Worm (Caenorhabditis elegans) whole organism, young adult: ENCODE data around the gene F36H1.12.

Source experiments
- B0035.1 ChIP-seq: sonication (generic microtip); optimal IDR thresholded peaks from 2 replicates; lab custom pipeline; 2016; ENCODE audit warnings: missing genetic modification characterization, mild to moderate bottlenecking, missing compliant biosample characterization, missing genotype, missing genetic modification reagents
- F39B2.1 ChIP-seq: fragments of 200-800 bp; sonication (Bioruptor generic); IDR thresholded peaks from 2 replicates; pipeline ENCODE4 v1.3.6; 2022; ENCODE audit warnings: missing genetic modification reagents, missing genetic modification characterization, missing compliant biosample characterization
- F49E8.2 ChIP-seq: sonication (generic microtip); optimal IDR thresholded peaks from 3 replicates; lab custom pipeline; 2017; ENCODE audit warnings: missing genetic modification characterization, mild to moderate bottlenecking, missing compliant biosample characterization, antibody characterized with exemption, moderate library complexity; ENCODE audit not compliant: insufficient read depth
- F52B5.7 ChIP-seq: sonication (generic microtip); optimal IDR thresholded peaks from 2 replicates; lab custom pipeline; 2016; ENCODE audit warnings: mild to moderate bottlenecking, missing genetic modification characterization, missing compliant biosample characterization
- F55B11.4 ChIP-seq: sonication (generic microtip); optimal IDR thresholded peaks from 2 replicates; lab custom pipeline; 2016; ENCODE audit warnings: missing compliant biosample characterization, missing genetic modification characterization, borderline replicate concordance; ENCODE audit not compliant: insufficient read depth
- T26A5.8 ChIP-seq: sonication (generic microtip); optimal IDR thresholded peaks from 2 replicates; lab custom pipeline; 2016; ENCODE audit warnings: missing genetic modification characterization, missing compliant biosample characterization
- Y53F4B.3 ChIP-seq: fragments of 200-800 bp; sonication (Bioruptor generic); IDR thresholded peaks from 2 replicates; pipeline ENCODE4 v1.3.6; 2022; ENCODE audit warnings: missing genetic modification reagents, missing genetic modification characterization, missing compliant biosample characterization
- Y53G8AR.9 ChIP-seq: fragments of 200-800 bp; sonication (Bioruptor generic); conservative IDR thresholded peaks from 2 replicates; pipeline ENCODE4 v1.3.6; 2022; ENCODE audit warnings: missing genetic modification reagents, missing genetic modification characterization, missing compliant biosample characterization
- Y67H2A.10 ChIP-seq: fragments of 200-800 bp; sonication (Bioruptor generic); conservative IDR thresholded peaks from 2 replicates; pipeline ENCODE4 v1.3.6; 2022; ENCODE audit warnings: missing genetic modification reagents, missing genetic modification characterization, missing compliant biosample characterization
- akir-1 ChIP-seq: fragments of 200-800 bp; sonication (Bioruptor generic); optimal IDR thresholded peaks from 2 replicates; lab custom pipeline; 2018; ENCODE audit warnings: mild to moderate bottlenecking, missing genetic modification characterization, moderate library complexity, missing compliant biosample characterization
- attf-3 ChIP-seq: fragments of 200-800 bp; sonication (Bioruptor generic); conservative IDR thresholded peaks from 2 replicates; pipeline ENCODE4 v1.3.6; 2022; ENCODE audit warnings: missing genetic modification reagents, missing genetic modification characterization, missing compliant biosample characterization
- attf-6 ChIP-seq: fragments of 200-800 bp; sonication (Bioruptor generic); IDR thresholded peaks from 2 replicates; pipeline ENCODE4 v1.3.6; 2022; ENCODE audit warnings: missing genetic modification reagents, missing genetic modification characterization, missing compliant biosample characterization
- bed-1 ChIP-seq: fragments of 200-800 bp; sonication (Bioruptor generic); IDR thresholded peaks from 2 replicates; pipeline ENCODE4 v1.3.6; 2022; ENCODE audit warnings: missing genetic modification reagents, missing genetic modification characterization, missing compliant biosample characterization
- bed-2 ChIP-seq: fragments of 200-800 bp; sonication (Bioruptor generic); IDR thresholded peaks from 2 replicates; pipeline ENCODE4 v1.3.6; 2022; ENCODE audit warnings: missing genetic modification reagents, missing genetic modification characterization, missing compliant biosample characterization
- cebp-2 ChIP-seq: fragments of 200-800 bp; sonication (Bioruptor generic); IDR thresholded peaks from 2 replicates; pipeline ENCODE4 v1.3.6; 2022; ENCODE audit warnings: missing genetic modification characterization, missing compliant biosample characterization
- ceh-40 ChIP-seq: fragments of 200-800 bp; sonication (Bioruptor generic); IDR thresholded peaks from 2 replicates; pipeline ENCODE4 v1.3.6; 2022; ENCODE audit warnings: missing genetic modification characterization, missing compliant biosample characterization
- ceh-79 ChIP-seq: sonication (generic microtip); optimal IDR thresholded peaks from 2 replicates; lab custom pipeline; 2017; ENCODE audit warnings: mild to moderate bottlenecking, missing genetic modification characterization, missing compliant biosample characterization
- ceh-91 ChIP-seq: fragments of 200-800 bp; sonication (Bioruptor generic); IDR thresholded peaks from 2 replicates; pipeline ENCODE4 v1.3.6; 2022; ENCODE audit warnings: missing genetic modification reagents, missing genetic modification characterization, missing compliant biosample characterization
- dpl-1 ChIP-seq: fragments of 150-350 bp; optimal IDR thresholded peaks from 2 replicates; lab custom pipeline; 2014; ENCODE audit warnings: missing biosample characterization, missing genetic modification reagents, missing genetic modification characterization
- egl-18 ChIP-seq: fragments of 200-800 bp; sonication (Bioruptor generic); IDR thresholded peaks from 2 replicates; pipeline ENCODE4 v1.3.6; 2022; ENCODE audit warnings: missing genetic modification reagents, missing genetic modification characterization, missing compliant biosample characterization
- fkh-3 ChIP-seq: sonication (generic microtip); optimal IDR thresholded peaks from 2 replicates; lab custom pipeline; 2016; ENCODE audit warnings: mild to moderate bottlenecking, missing genetic modification characterization, missing compliant biosample characterization
- hlh-26 ChIP-seq: fragments of 200-800 bp; sonication (Bioruptor generic); conservative IDR thresholded peaks from 2 replicates; pipeline ENCODE4 v1.3.6; 2022; ENCODE audit warnings: missing genetic modification reagents, missing genetic modification characterization, missing compliant biosample characterization
- hrde-1 ChIP-seq: sonication (generic microtip); optimal IDR thresholded peaks from 2 replicates; lab custom pipeline; 2016; ENCODE audit warnings: missing genetic modification characterization, mild to moderate bottlenecking, missing compliant biosample characterization, moderate library complexity, missing genotype, missing genetic modification reagents, borderline replicate concordance
- hsf-1 ChIP-seq: fragments of 200-800 bp; sonication (Bioruptor generic); IDR thresholded peaks from 2 replicates; pipeline ENCODE4 v1.3.6; 2022; ENCODE audit warnings: missing genetic modification reagents, missing genetic modification characterization, missing compliant biosample characterization
- lin-26 ChIP-seq: fragments of 200-800 bp; sonication (Bioruptor generic); IDR thresholded peaks from 2 replicates; pipeline ENCODE4 v1.3.6; 2022; ENCODE audit warnings: missing genetic modification reagents, missing genetic modification characterization, missing compliant biosample characterization
- lin-35 ChIP-seq, 3 experiments: fragments of 150-350 bp in 2 of 3; sonication (generic microtip) in 1 of 3; optimal IDR thresholded peaks; 2 replicates each; lab custom pipeline; 2014 to 2018; ENCODE audit warnings: missing biosample characterization in 3 of 3, missing genetic modification characterization in 3 of 3, missing genetic modification reagents in 3 of 3
- lin-54 ChIP-seq: fragments of 200-800 bp; sonication (Bioruptor generic); optimal IDR thresholded peaks from 2 replicates; lab custom pipeline; 2018; ENCODE audit warnings: mild to moderate bottlenecking, missing genetic modification characterization, missing compliant biosample characterization
- madf-6 ChIP-seq: fragments of 200-800 bp; sonication (Bioruptor generic); IDR thresholded peaks from 2 replicates; pipeline ENCODE4 v1.3.6; 2022; ENCODE audit warnings: missing genetic modification reagents, missing genetic modification characterization, missing compliant biosample characterization
- nfya-1 ChIP-seq: sonication (generic microtip); optimal IDR thresholded peaks from 2 replicates; lab custom pipeline; 2017; ENCODE audit warnings: antibody characterized with exemption, missing compliant biosample characterization, missing genetic modification characterization, borderline replicate concordance; ENCODE audit not compliant: insufficient read depth
- nfya-2 ChIP-seq: fragments of 200-800 bp; sonication (Bioruptor generic); IDR thresholded peaks from 2 replicates; pipeline ENCODE4 v1.3.6; 2022; ENCODE audit warnings: missing genetic modification reagents, missing genetic modification characterization, missing compliant biosample characterization
- nfyb-1 ChIP-seq: fragments of 200-800 bp; sonication (Bioruptor generic); IDR thresholded peaks from 2 replicates; pipeline ENCODE4 v1.3.6; 2022; ENCODE audit warnings: missing genetic modification reagents, missing genetic modification characterization, missing compliant biosample characterization
- nhr-27 ChIP-seq: fragments of 200-800 bp; sonication (Bioruptor generic); optimal IDR thresholded peaks from 2 replicates; lab custom pipeline; 2018; ENCODE audit warnings: mild to moderate bottlenecking, missing genetic modification characterization, moderate library complexity, missing compliant biosample characterization
- pbrm-1 ChIP-seq: fragments of 200-800 bp; sonication (Bioruptor generic); IDR thresholded peaks from 2 replicates; pipeline ENCODE4 v1.3.6; 2022; ENCODE audit warnings: missing genetic modification reagents, missing genetic modification characterization, missing compliant biosample characterization
- rcor-1 ChIP-seq: fragments of 200-800 bp; sonication (Bioruptor generic); IDR thresholded peaks from 2 replicates; pipeline ENCODE4 v1.3.6; 2022; ENCODE audit warnings: missing genetic modification reagents, missing genetic modification characterization, missing compliant biosample characterization
- repo-1 ChIP-seq: sonication (generic microtip); optimal IDR thresholded peaks from 2 replicates; lab custom pipeline; 2017; ENCODE audit warnings: mild to moderate bottlenecking, missing genetic modification characterization, missing compliant biosample characterization
- sdz-38 ChIP-seq: sonication (generic microtip); optimal IDR thresholded peaks from 2 replicates; lab custom pipeline; 2016; ENCODE audit warnings: missing genotype, missing genetic modification characterization, missing compliant biosample characterization
- sea-2 ChIP-seq: fragments of 200-800 bp; sonication (Bioruptor generic); IDR thresholded peaks from 2 replicates; pipeline ENCODE4 v1.3.6; 2022; ENCODE audit warnings: missing genetic modification characterization, missing compliant biosample characterization
- snpc-1.1 ChIP-seq: sonication (generic microtip); optimal IDR thresholded peaks from 2 replicates; lab custom pipeline; 2017; ENCODE audit warnings: missing genetic modification characterization, mild to moderate bottlenecking, missing compliant biosample characterization, antibody characterized with exemption, moderate library complexity, missing genotype, missing genetic modification reagents; ENCODE audit not compliant: insufficient read depth
- sptf-2 ChIP-seq: fragments of 200-800 bp; sonication (Bioruptor generic); optimal IDR thresholded peaks from 2 replicates; lab custom pipeline; 2018; ENCODE audit warnings: mild to moderate bottlenecking, missing genetic modification characterization, missing compliant biosample characterization
- xnd-1 ChIP-seq: sonication (generic microtip); optimal IDR thresholded peaks from 2 replicates; lab custom pipeline; 2016; ENCODE audit warnings: missing genotype, missing genetic modification reagents, missing genetic modification characterization, missing compliant biosample characterization
- ztf-18 ChIP-seq: sonication (generic microtip); optimal IDR thresholded peaks from 2 replicates; lab custom pipeline; 2016; ENCODE audit warnings: missing genotype, mild to moderate bottlenecking, missing genetic modification characterization, missing compliant biosample characterization
- ztf-28 ChIP-seq: fragments of 200-800 bp; sonication (Bioruptor generic); IDR thresholded peaks from 2 replicates; pipeline ENCODE4 v1.3.6; 2022; ENCODE audit warnings: missing genetic modification reagents, missing genetic modification characterization, missing compliant biosample characterization
- ztf-6 ChIP-seq: fragments of 200-800 bp; sonication (Bioruptor generic); IDR thresholded peaks from 2 replicates; pipeline ENCODE4 v1.3.6; 2022; ENCODE audit warnings: missing genetic modification reagents, missing genetic modification characterization, missing compliant biosample characterization

The F36H1.12 gene

ce11 chrIV:11083609-11084008 lies 30.1 kb upstream of the F36H1.12 start, which contains the start of gene klc-1 (continued):
- no peak for TF ChIP-seq T26A5.8 (tag; lab: Kevin White, UChicago)
- TF ChIP-seq nfya-2 (GFP tag; lab: Robert Waterston, UW): no peak
- peak; percentile 62 for TF ChIP-seq dpl-1
- TF ChIP-seq nfyb-1 (GFP tag; lab: Robert Waterston, UW): no peak
- TF ChIP-seq xnd-1 (tag; lab: Kevin White, UChicago): peak; percentile 60
- no peak for TF ChIP-seq ceh-79 (tag; lab: Kevin White, UChicago)
- no peak for TF ChIP-seq repo-1
- TF ChIP-seq bed-1 (GFP tag; lab: Robert Waterston, UW): no peak
- no peak for TF ChIP-seq sea-2 (GFP tag; lab: Robert Waterston, UW)
- no peak for TF ChIP-seq ztf-18 (tag; lab: Kevin White, UChicago)
- no peak for TF ChIP-seq cebp-2 (GFP tag; lab: Robert Waterston, UW)
- TF ChIP-seq sptf-2: no peak
- peak; percentile 57 for TF ChIP-seq F49E8.2 (tag; lab: Kevin White, UChicago)
- TF ChIP-seq nfya-1 (tag; lab: Kevin White, UChicago): no peak
- 0 out of 2 replicates have a peak, but pooled peaks have one; percentile 6 for TF ChIP-seq Y53F4B.3 (GFP tag; lab: Robert Waterston, UW)
- no peak for TF ChIP-seq Y67H2A.10 (GFP tag; lab: Robert Waterston, UW)
- TF ChIP-seq Y53G8AR.9: no peak
- TF ChIP-seq nhr-27 (tag; lab: Kevin White, UChicago): no peak
- TF ChIP-seq rcor-1 (GFP tag; lab: Robert Waterston, UW): no peak
- no peak for TF ChIP-seq F52B5.7 (tag; lab: Kevin White, UChicago)
- TF ChIP-seq hsf-1 (GFP tag; lab: Robert Waterston, UW): peak; percentile 75; the same call in 1 of the 2 replicates
- TF ChIP-seq B0035.1 (tag; lab: Kevin White, UChicago): no peak
- no peak for TF ChIP-seq fkh-3
- no peak for TF ChIP-seq hrde-1 (tag; lab: Kevin White, UChicago)
- no peak for TF ChIP-seq ceh-40 (GFP tag; lab: Robert Waterston, UW)
- no peak for TF ChIP-seq hlh-26 (GFP tag; lab: Robert Waterston, UW)
- peak; percentile 27 for TF ChIP-seq lin-54 (GFP tag; lab: Kevin White, UChicago)
- no peak for TF ChIP-seq attf-6
- no peak for TF ChIP-seq F55B11.4 (tag; lab: Kevin White, UChicago)
- no peak for TF ChIP-seq sdz-38 (tag; lab: Kevin White, UChicago)
- TF ChIP-seq ceh-91 (GFP tag; lab: Robert Waterston, UW): peak; percentile 70
- TF ChIP-seq attf-3: no peak
- no peak for TF ChIP-seq ztf-6 (GFP tag; lab: Robert Waterston, UW)
- TF ChIP-seq madf-6 (GFP tag; lab: Robert Waterston, UW): peak; percentile 94
- TF ChIP-seq F39B2.1: no peak
- no peak for TF ChIP-seq akir-1 (GFP tag; lab: Kevin White, UChicago)
- TF ChIP-seq egl-18: no peak
- TF ChIP-seq bed-2 (GFP tag; lab: Robert Waterston, UW): no peak
- peak; percentile 21; the same call in 1 of the 2 replicates for TF ChIP-seq pbrm-1 (GFP tag; lab: Robert Waterston, UW)
- no peak for TF ChIP-seq lin-35 (GFP tag; optimal IDR thresholded peaks at IDR 0.05; lab: Kevin White, UChicago)
- peak; percentile 15 for TF ChIP-seq snpc-1.1 (tag; lab: Kevin White, UChicago)
- TF ChIP-seq lin-26: no peak
- TF ChIP-seq ztf-28 (GFP tag; lab: Robert Waterston, UW): no peak
- TF ChIP-seq, all 124 proteins: peak for 22
